Worm (Caenorhabditis elegans) whole organism, L1 larva: ENCODE data around the gene F57H12.5.

Experiments used
- C16A3.4 ChIP-seq: fragments of 150-350 bp; optimal IDR thresholded peaks from 2 replicates; lab custom pipeline; 2014; ENCODE audit warnings: missing biosample characterization, missing genetic modification characterization
- F16B12.6 ChIP-seq: fragments of 150-350 bp; optimal IDR thresholded peaks from 2 replicates; lab custom pipeline; 2014; ENCODE audit warnings: missing biosample characterization, missing genetic modification characterization
- Y116A8C.19 ChIP-seq: sonication (generic microtip); optimal IDR thresholded peaks from 2 replicates; lab custom pipeline; 2016; ENCODE audit warnings: missing compliant biosample characterization, missing genetic modification characterization, borderline replicate concordance
- aly-2 ChIP-seq: fragments of 150-350 bp; optimal IDR thresholded peaks from 2 replicates; lab custom pipeline; 2014; ENCODE audit warnings: missing biosample characterization, missing genetic modification characterization
- ama-1 ChIP-seq: fragments of 150-350 bp; optimal IDR thresholded peaks from 2 replicates; lab custom pipeline; 2014
- blmp-1 ChIP-seq: fragments of 150-350 bp; optimal IDR thresholded peaks from 2 replicates; lab custom pipeline; 2014; ENCODE audit warnings: missing biosample characterization, missing genetic modification characterization
- ceh-82 ChIP-seq, 3 experiments: fragments of 150-350 bp in 1 of 3; sonication (generic microtip) in 2 of 3; optimal IDR thresholded peaks; 2 replicates each; lab custom pipeline; 2014 to 2017; ENCODE audit warnings: missing biosample characterization in 3 of 3, missing genetic modification characterization in 3 of 3
- ceh-90 ChIP-seq: sonication (generic microtip); optimal IDR thresholded peaks from 2 replicates; lab custom pipeline; 2016; ENCODE audit warnings: missing genetic modification characterization, missing compliant biosample characterization
- dpl-1 ChIP-seq, 3 experiments: fragments of 150-350 bp in 2 of 3; sonication (generic microtip) in 1 of 3; optimal IDR thresholded peaks; 2 replicates each; lab custom pipeline; 2014 to 2017; ENCODE audit warnings: missing biosample characterization in 3 of 3, missing genetic modification characterization in 3 of 3, missing genetic modification reagents in 3 of 3
- dsc-1 ChIP-seq: sonication (generic microtip); optimal IDR thresholded peaks from 2 replicates; lab custom pipeline; 2016; ENCODE audit warnings: mild to moderate bottlenecking, missing genetic modification characterization, missing compliant biosample characterization
- efl-1 ChIP-seq, 4 experiments: fragments of 150-350 bp; optimal IDR thresholded peaks in 3 of 4; peaks in 1 of 4; 1 replicate in 1 of 4; 2 replicates in 3 of 4; lab custom pipeline; 2014; ENCODE audit warnings: missing biosample characterization in 2 of 4, missing genetic modification characterization in 2 of 4, missing genetic modification reagents in 2 of 4
- elt-3 ChIP-seq, 6 experiments: fragments of 150-350 bp in 1 of 6; sonication (generic microtip); optimal IDR thresholded peaks; 2 replicates each; lab custom pipeline; 2017 to 2018; ENCODE audit warnings: missing biosample characterization in 6 of 6, missing genetic modification characterization in 6 of 6, inconsistent platforms in 1 of 6
- fkh-10 ChIP-seq: sonication (generic microtip); optimal IDR thresholded peaks from 2 replicates; lab custom pipeline; 2017; ENCODE audit warnings: missing biosample characterization, missing genetic modification reagents, missing genetic modification characterization
- lin-13 ChIP-seq: fragments of 150-350 bp; optimal IDR thresholded peaks from 2 replicates; lab custom pipeline; 2014; ENCODE audit warnings: missing biosample characterization, missing genetic modification reagents, missing genetic modification characterization
- lin-35 ChIP-seq, 2 experiments: fragments of 150-350 bp; optimal IDR thresholded peaks; 2 replicates each; lab custom pipeline; 2014; ENCODE audit warnings: missing biosample characterization in 2 of 2, missing genetic modification characterization in 2 of 2, missing genetic modification reagents in 2 of 2
- lin-39 ChIP-seq: fragments of 150-350 bp; optimal IDR thresholded peaks from 2 replicates; lab custom pipeline; 2014; ENCODE audit warnings: missing biosample characterization, missing genetic modification reagents, missing genetic modification characterization
- lsy-2 ChIP-seq, 2 experiments: fragments of 150-350 bp; optimal IDR thresholded peaks; 2 replicates each; lab custom pipeline; 2014; ENCODE audit warnings: missing biosample characterization in 2 of 2, missing genetic modification characterization in 2 of 2
- mdl-1 ChIP-seq, 2 experiments: fragments of 150-350 bp; optimal IDR thresholded peaks; 2 replicates each; lab custom pipeline; 2014 to 2017; ENCODE audit warnings: missing biosample characterization in 2 of 2, missing genetic modification characterization in 2 of 2, inconsistent platforms in 1 of 2
- mef-2 ChIP-seq: fragments of 150-350 bp; optimal IDR thresholded peaks from 2 replicates; lab custom pipeline; 2014; ENCODE audit warnings: missing biosample characterization, missing genetic modification characterization
- mep-1 ChIP-seq: fragments of 150-350 bp; optimal IDR thresholded peaks from 2 replicates; lab custom pipeline; 2014; ENCODE audit warnings: missing biosample characterization, missing genetic modification characterization
- nhr-11 ChIP-seq: fragments of 150-350 bp; optimal IDR thresholded peaks from 2 replicates; lab custom pipeline; 2014; ENCODE audit warnings: missing biosample characterization, missing genetic modification characterization
- nhr-12 ChIP-seq: sonication (generic microtip); optimal IDR thresholded peaks from 2 replicates; lab custom pipeline; 2017; ENCODE audit warnings: missing biosample characterization, missing genetic modification characterization
- nhr-237 ChIP-seq: fragments of 150-350 bp; optimal IDR thresholded peaks from 2 replicates; lab custom pipeline; 2014; ENCODE audit warnings: missing biosample characterization, missing genetic modification characterization
- nhr-47 ChIP-seq: sonication (generic microtip); optimal IDR thresholded peaks from 2 replicates; lab custom pipeline; 2016; ENCODE audit warnings: mild to moderate bottlenecking, missing genetic modification characterization, moderate library complexity, missing compliant biosample characterization
- nhr-71 ChIP-seq: sonication (generic microtip); optimal IDR thresholded peaks from 2 replicates; lab custom pipeline; 2016; ENCODE audit warnings: mild to moderate bottlenecking, missing genetic modification characterization, moderate library complexity, missing compliant biosample characterization
- skn-1 ChIP-seq: fragments of 150-350 bp; optimal IDR thresholded peaks from 2 replicates; lab custom pipeline; 2014; ENCODE audit warnings: missing biosample characterization, missing genetic modification characterization
- snpc-4 ChIP-seq: fragments of 150-350 bp; optimal IDR thresholded peaks from 2 replicates; lab custom pipeline; 2014; ENCODE audit warnings: missing biosample characterization, missing genetic modification characterization
- snu-23 ChIP-seq: sonication (generic microtip); optimal IDR thresholded peaks from 2 replicates; lab custom pipeline; 2016; ENCODE audit warnings: missing genetic modification characterization, missing compliant biosample characterization
- sox-4 ChIP-seq: sonication (generic microtip); optimal IDR thresholded peaks from 2 replicates; lab custom pipeline; 2016; ENCODE audit warnings: missing genetic modification characterization, missing compliant biosample characterization
- sptf-1 ChIP-seq: fragments of 150-350 bp; optimal IDR thresholded peaks from 2 replicates; lab custom pipeline; 2014; ENCODE audit warnings: missing biosample characterization, missing genetic modification characterization
- tbx-2 ChIP-seq: sonication (generic microtip); optimal IDR thresholded peaks from 2 replicates; lab custom pipeline; 2016; ENCODE audit warnings: missing genetic modification characterization, missing compliant biosample characterization
- unc-130 ChIP-seq: fragments of 150-350 bp; optimal IDR thresholded peaks from 2 replicates; lab custom pipeline; 2017; ENCODE audit warnings: missing biosample characterization, missing genetic modification characterization, inconsistent platforms
- vab-15 ChIP-seq: sonication (generic microtip); optimal IDR thresholded peaks from 2 replicates; lab custom pipeline; 2017; ENCODE audit warnings: missing genotype, mild to moderate bottlenecking, missing genetic modification characterization, missing compliant biosample characterization
- xbp-1 ChIP-seq: sonication (generic microtip); optimal IDR thresholded peaks from 2 replicates; lab custom pipeline; 2016; ENCODE audit warnings: missing genetic modification characterization, missing compliant biosample characterization

Gene F57H12.5

DNA sequence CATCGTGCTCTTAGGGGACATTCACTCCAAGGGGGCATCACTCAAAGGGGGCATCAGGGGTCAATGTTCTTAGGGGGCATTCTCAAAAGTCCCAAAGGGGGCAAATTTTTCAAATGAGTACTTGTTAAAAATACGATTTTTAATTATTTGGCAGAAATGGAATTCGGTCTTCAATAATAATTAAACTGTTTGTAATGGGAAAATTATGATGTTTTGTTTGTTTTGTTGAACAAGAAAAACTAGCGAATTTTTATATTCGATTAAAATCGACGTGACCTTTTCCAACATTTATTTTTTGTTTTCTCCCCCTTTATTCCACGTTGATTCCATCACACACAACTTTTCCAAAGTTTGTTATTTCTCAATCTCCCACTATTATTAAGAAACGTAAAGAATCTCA, at the start of gene F57H12.5:
TSS of gene F57H12.5 (plus strand) at position 301 of the 400 bp plus-strand sequence.
- no peak for TF ChIP-seq elt-3 (tag; optimal IDR thresholded peaks at IDR 0.05; lab: Kevin White, UChicago)
- no peak for TF ChIP-seq lin-13 (GFP tag; lab: Kevin White, UChicago)
- TF ChIP-seq nhr-237 (tag; lab: Kevin White, UChicago): no peak
- no peak for TF ChIP-seq Y116A8C.19
- TF ChIP-seq sptf-1 (tag; lab: Kevin White, UChicago): no peak
- no peak for TF ChIP-seq ama-1 (lab: Kevin White, UChicago)
- TF ChIP-seq mef-2 (tag; lab: Kevin White, UChicago): no peak

- no peak for TF ChIP-seq xbp-1 (tag; lab: Kevin White, UChicago)
- no peak for TF ChIP-seq lin-39 (tag; lab: Kevin White, UChicago)
- no peak for TF ChIP-seq blmp-1 (tag; lab: Kevin White, UChicago)
- TF ChIP-seq unc-130: no peak
- TF ChIP-seq sox-4: no peak
- TF ChIP-seq nhr-12 (tag; lab: Kevin White, UChicago): no peak
- TF ChIP-seq nhr-11 (tag; lab: Kevin White, UChicago): no peak
Measured at ce11 chrIV:7917881-7918280, 49.2 kb upstream of the F57H12.5 start.

- no peak for TF ChIP-seq snpc-4 (tag; lab: Kevin White, UChicago)
- TF ChIP-seq, all 84 proteins: peak for 0
Measured at ce11 chrIV:7920126-7920525, 47.0 kb upstream of the F57H12.5 start, which contains the start of gene C49H3.16. TSS of gene C49H3.16 (plus strand) at chrIV:7920426.

- TF ChIP-seq mep-1 (tag; lab: Kevin White, UChicago) (peak; percentile 63), vab-15 (peak; percentile 54), ceh-82 (tag; optimal IDR thresholded peaks at IDR 0.05; lab: Kevin White, UChicago) (peak in 1 of 3 experiments; percentile 11), fkh-10 (peak; percentile 13), lsy-2 (tag; optimal IDR thresholded peaks at IDR 0.05; lab: Kevin White, UChicago) (peak; percentile 47 to 70), tbx-2 (tag; lab: Kevin White, UChicago) (peak; percentile 14), nhr-71 (tag; lab: Kevin White, UChicago) (peak; percentile 38), unc-130 (peak; percentile 9), blmp-1 (tag; lab: Kevin White, UChicago) (peak; percentile 32), snu-23 (peak; percentile 34), sptf-1 (tag; lab: Kevin White, UChicago) (no peak), F16B12.6 (tag; lab: Kevin White, UChicago) (peak; percentile 29), skn-1 (tag; lab: Kevin White, UChicago) (peak; percentile 2), C16A3.4 (tag; lab: Kevin White, UChicago) (peak; percentile 32), nhr-237 (tag; lab: Kevin White, UChicago) (no peak), efl-1 (optimal IDR thresholded peaks at IDR 0.05; lab: Kevin White, UChicago) (peak; percentile 51 to 58), efl-1 (GFP tag; optimal IDR thresholded peaks at IDR 0.05 in 1 of 2; lab: Kevin White, UChicago) (peak in 1 of 2 experiments; percentile 48), nhr-47 (tag; lab: Kevin White, UChicago) (peak; percentile 42), mdl-1 (tag; optimal IDR thresholded peaks at IDR 0.05; lab: Kevin White, UChicago) (peak in 1 of 2 experiments; percentile 6), xbp-1 (tag; lab: Kevin White, UChicago) (peak; percentile 34), lin-35 (GFP tag; optimal IDR thresholded peaks at IDR 0.05; lab: Kevin White, UChicago) (peak; percentile 44 to 74), aly-2 (tag; lab: Kevin White, UChicago) (no peak), dpl-1 (GFP tag; optimal IDR thresholded peaks at IDR 0.05; lab: Kevin White, UChicago) (peak; percentile 23 to 57 (median 24)), ceh-90 (tag; lab: Kevin White, UChicago) (no peak), dsc-1 (tag; lab: Kevin White, UChicago) (no peak)
Measured at ce11 chrIV:7923982-7924480, 43.1 kb upstream of the F57H12.5 start, which contains the start of the genes xpo-3 and C49H3.3. TSS of gene xpo-3 (minus strand) at chrIV:7924032. TSS of gene C49H3.3 (plus strand) at chrIV:7924350.
